Worm (Caenorhabditis elegans) whole organism, L4 larva: ENCODE data around the gene Y55D5A.1.

Experiments
- F49E8.2 ChIP-seq: sonication (generic microtip); optimal IDR thresholded peaks from 2 replicates; lab custom pipeline; 2016; ENCODE audit warnings: missing compliant biosample characterization, mild to moderate bottlenecking, missing genetic modification characterization, borderline replicate concordance
- daf-16 ChIP-seq, 3 experiments: sonication (generic microtip); optimal IDR thresholded peaks; 2 replicates each; lab custom pipeline; 2016 to 2017; ENCODE audit warnings: missing genetic modification characterization in 3 of 3, missing genetic modification reagents in 3 of 3, mild to moderate bottlenecking in 2 of 3, missing compliant biosample characterization in 2 of 3, missing biosample characterization in 1 of 3, moderate library complexity in 1 of 3

- TF ChIP-seq F49E8.2 (tag; lab: Kevin White, UChicago) (no peak), daf-16 (GFP tag; optimal IDR thresholded peaks at IDR 0.05; lab: Kevin White, UChicago) (no peak), daf-16 (tag; optimal IDR thresholded peaks at IDR 0.05; lab: Kevin White, UChicago) (peak; percentile 49)
Measured at ce11 chrIII:2948310-2948961, 33.8 kb upstream of the Y55D5A.1 start.
